Fruit fly (Drosophila melanogaster) whole organism, embryonic: Measurements from ENCODE around the gene hang.

Experiments used
- Ada2b ChIP-seq: fragments of 200-800 bp; sonication (Bioruptor generic); IDR thresholded peaks from 2 replicates; pipeline ENCODE4 v1.3.6; 2022; ENCODE audit warnings: missing biosample characterization, missing genetic modification characterization
- CG10274 ChIP-seq: fragments of 200-800 bp; sonication (Bioruptor generic); optimal IDR thresholded peaks from 3 replicates; lab custom pipeline; 2017; ENCODE audit warnings: missing biosample characterization, mild to moderate bottlenecking, missing genetic modification characterization
- CG10366 ChIP-seq: fragments of 200-800 bp; sonication (Bioruptor generic); IDR thresholded peaks from 2 replicates; pipeline ENCODE4 v1.3.6; 2022; ENCODE audit warnings: missing biosample characterization, missing genetic modification characterization
- CG11093 ChIP-seq: fragments of 200-800 bp; sonication (Bioruptor generic); IDR thresholded peaks from 3 replicates; pipeline ENCODE4 v1.3.6; 2022; ENCODE audit warnings: missing biosample characterization, missing genetic modification characterization
- CG12219 ChIP-seq: fragments of 200-800 bp; sonication (Bioruptor generic); optimal IDR thresholded peaks from 3 replicates; lab custom pipeline; 2018; ENCODE audit warnings: missing biosample characterization, mild to moderate bottlenecking, missing genetic modification characterization
- CG14014 ChIP-seq: fragments of 200-800 bp; sonication (Bioruptor generic); IDR thresholded peaks from 2 replicates; pipeline ENCODE4 v1.3.6; 2022; ENCODE audit warnings: missing biosample characterization, missing genetic modification characterization
- CG1647 ChIP-seq: fragments of 200-800 bp; sonication (Bioruptor generic); optimal IDR thresholded peaks from 3 replicates; lab custom pipeline; 2016; ENCODE audit warnings: missing biosample characterization, missing genetic modification characterization
- CG17385 ChIP-seq: fragments of 200-800 bp; sonication (Bioruptor generic); optimal IDR thresholded peaks from 3 replicates; lab custom pipeline; 2018; ENCODE audit warnings: missing biosample characterization, mild to moderate bottlenecking, missing genetic modification characterization
- CG18764 ChIP-seq: fragments of 200-800 bp; sonication (Bioruptor generic); optimal IDR thresholded peaks from 3 replicates; lab custom pipeline; 2016; ENCODE audit warnings: missing biosample characterization, missing genetic modification characterization
- CG2120 ChIP-seq: fragments of 200-800 bp; sonication (Bioruptor generic); optimal IDR thresholded peaks from 3 replicates; lab custom pipeline; 2016; ENCODE audit warnings: missing biosample characterization, missing genetic modification characterization
- CG33557 ChIP-seq: fragments of 200-800 bp; sonication (Bioruptor generic); optimal IDR thresholded peaks from 2 replicates; lab custom pipeline; 2019; ENCODE audit warnings: missing biosample characterization, mild to moderate bottlenecking, missing genetic modification characterization, moderate library complexity
- CG3407 ChIP-seq: fragments of 200-800 bp; sonication (Bioruptor generic); optimal IDR thresholded peaks from 2 replicates; lab custom pipeline; 2018; ENCODE audit warnings: missing biosample characterization, mild to moderate bottlenecking, missing genetic modification characterization
- CG43689 ChIP-seq: fragments of 200-800 bp; sonication (Bioruptor generic); IDR thresholded peaks from 2 replicates; pipeline ENCODE4 v1.3.6; 2022; ENCODE audit warnings: missing biosample characterization, missing genetic modification characterization
- CG6854 ChIP-seq: fragments of 200-800 bp; sonication (Bioruptor generic); optimal IDR thresholded peaks from 3 replicates; lab custom pipeline; 2017; ENCODE audit warnings: missing biosample characterization, mild to moderate bottlenecking, missing genetic modification characterization
- CG8765 ChIP-seq: fragments of 200-800 bp; sonication (Bioruptor generic); IDR thresholded peaks from 2 replicates; pipeline ENCODE4 v1.3.6; 2022; ENCODE audit warnings: missing biosample characterization, missing genetic modification characterization
- CTCF ChIP-seq: fragments of 200-800 bp; sonication (Bioruptor generic); optimal IDR thresholded peaks from 2 replicates; lab custom pipeline; 2017; ENCODE audit warnings: missing biosample characterization, mild to moderate bottlenecking, missing genetic modification characterization, moderate library complexity
- CoRest ChIP-seq: fragments of 200-800 bp; sonication (Bioruptor generic); optimal IDR thresholded peaks from 3 replicates; lab custom pipeline; 2018; ENCODE audit warnings: missing biosample characterization, mild to moderate bottlenecking, missing genetic modification characterization, moderate library complexity
- Dip2 ChIP-seq: fragments of 200-800 bp; sonication (Bioruptor generic); IDR thresholded peaks from 2 replicates; pipeline ENCODE4 v1.3.6; 2022; ENCODE audit warnings: missing biosample characterization, missing genetic modification characterization
- Doc2 ChIP-seq: fragments of 200-800 bp; sonication (Bioruptor generic); IDR thresholded peaks from 2 replicates; pipeline ENCODE4 v1.3.6; 2022; ENCODE audit warnings: missing biosample characterization, missing genetic modification characterization
- Hand ChIP-seq: fragments of 200-800 bp; sonication (Bioruptor generic); optimal IDR thresholded peaks from 2 replicates; lab custom pipeline; 2017; ENCODE audit warnings: mild to moderate bottlenecking, missing biosample characterization, missing genetic modification reagents, missing genetic modification characterization
- Hmr ChIP-seq: fragments of 200-800 bp; sonication (Bioruptor generic); optimal IDR thresholded peaks from 3 replicates; lab custom pipeline; 2017; ENCODE audit warnings: mild to moderate bottlenecking, missing biosample characterization, missing genetic modification reagents, missing genetic modification characterization
- Jarid2 ChIP-seq: fragments of 200-800 bp; sonication (Bioruptor generic); optimal IDR thresholded peaks from 3 replicates; lab custom pipeline; 2017; ENCODE audit warnings: mild to moderate bottlenecking, missing biosample characterization, missing genetic modification reagents, missing genetic modification characterization
- Max ChIP-seq: fragments of 200-800 bp; sonication (Bioruptor generic); optimal IDR thresholded peaks from 2 replicates; lab custom pipeline; 2016; ENCODE audit warnings: missing biosample characterization, mild to moderate bottlenecking, missing genetic modification characterization
- Med ChIP-seq: fragments of 200-800 bp; sonication (Bioruptor generic); peaks from one replicate; lab custom pipeline; 2016; ENCODE audit warnings: missing biosample characterization, missing genetic modification characterization, mild to moderate bottlenecking, inconsistent platforms, moderate library complexity
- NK7.1 ChIP-seq: fragments of 200-800 bp; sonication (Bioruptor generic); optimal IDR thresholded peaks from 3 replicates; lab custom pipeline; 2016; ENCODE audit warnings: missing biosample characterization, missing genetic modification characterization
- Side ChIP-seq: fragments of 200-800 bp; sonication (Bioruptor generic); optimal IDR thresholded peaks from 2 replicates; lab custom pipeline; 2016; ENCODE audit warnings: missing biosample characterization, missing genetic modification characterization
- az2 ChIP-seq: fragments of 200-800 bp; sonication (Bioruptor generic); optimal IDR thresholded peaks from 3 replicates; lab custom pipeline; 2016; ENCODE audit warnings: missing biosample characterization, missing genetic modification characterization
- bowl ChIP-seq: fragments of 200-800 bp; sonication (Bioruptor generic); IDR thresholded peaks from 2 replicates; pipeline ENCODE4 v1.3.6; 2022; ENCODE audit warnings: missing biosample characterization, missing genetic modification characterization
- corto ChIP-seq: fragments of 200-800 bp; sonication (Bioruptor generic); optimal IDR thresholded peaks from 2 replicates; lab custom pipeline; 2016; ENCODE audit warnings: missing biosample characterization, mild to moderate bottlenecking, missing genetic modification characterization, moderate library complexity
- danr ChIP-seq: fragments of 200-800 bp; sonication (Bioruptor generic); IDR thresholded peaks from 2 replicates; pipeline ENCODE4 v1.3.6; 2022; ENCODE audit warnings: missing biosample characterization, missing genetic modification characterization
- disco-r ChIP-seq: fragments of 200-800 bp; sonication (Bioruptor generic); optimal IDR thresholded peaks from 2 replicates; lab custom pipeline; 2016; ENCODE audit warnings: missing biosample characterization, missing genetic modification characterization
- dm ChIP-seq: fragments of 200-800 bp; sonication (Bioruptor generic); optimal IDR thresholded peaks from 3 replicates; lab custom pipeline; 2016; ENCODE audit warnings: missing biosample characterization, missing genetic modification characterization
- dysf ChIP-seq: fragments of 200-800 bp; sonication (Bioruptor generic); IDR thresholded peaks from 3 replicates; pipeline ENCODE4 v1.3.6; 2022; ENCODE audit warnings: missing biosample characterization, missing genetic modification characterization
- eve ChIP-seq, 2 experiments: fragments of >200 bp; optimal IDR thresholded peaks; 2 replicates each; lab custom pipeline; 2017; ENCODE audit warnings: missing biosample characterization in 2 of 2, missing genetic modification characterization in 2 of 2
- exex ChIP-seq: fragments of 200-800 bp; sonication (Bioruptor generic); optimal IDR thresholded peaks from 4 replicates; lab custom pipeline; 2018; ENCODE audit warnings: missing biosample characterization, mild to moderate bottlenecking, missing genetic modification characterization, moderate library complexity
- fu2 ChIP-seq: fragments of 200-800 bp; sonication (Bioruptor generic); optimal IDR thresholded peaks from 2 replicates; lab custom pipeline; 2016; ENCODE audit warnings: missing biosample characterization, missing genetic modification characterization
- gfzf ChIP-seq: fragments of 200-800 bp; sonication (Bioruptor generic); optimal IDR thresholded peaks from 2 replicates; lab custom pipeline; 2016; ENCODE audit warnings: missing biosample characterization, mild to moderate bottlenecking, missing genetic modification characterization, moderate library complexity
- grau ChIP-seq: fragments of 200-800 bp; optimal IDR thresholded peaks from 3 replicates; lab custom pipeline; 2019; ENCODE audit warnings: missing biosample characterization, mild to moderate bottlenecking, missing genetic modification characterization, moderate library complexity
- hkb ChIP-seq, 2 experiments: fragments of 200-800 bp in 1 of 2; fragments of >200 bp in 1 of 2; sonication (Bioruptor generic) in 1 of 2; IDR thresholded peaks in 1 of 2; optimal IDR thresholded peaks in 1 of 2; 2 replicates each; pipeline versions ENCODE4 v1.3.6 to Lab custom; 2017 to 2022; ENCODE audit warnings: missing biosample characterization in 1 of 2, missing genetic modification characterization in 1 of 2
- mam ChIP-seq: fragments of 200-800 bp; sonication (Bioruptor generic); optimal IDR thresholded peaks from 3 replicates; lab custom pipeline; 2016; ENCODE audit warnings: missing biosample characterization, missing genetic modification characterization
- nmo ChIP-seq: fragments of 200-800 bp; sonication (Bioruptor generic); optimal IDR thresholded peaks from 2 replicates; lab custom pipeline; 2018; ENCODE audit warnings: missing biosample characterization, mild to moderate bottlenecking, missing genetic modification characterization, moderate library complexity
- phol ChIP-seq: fragments of 200-800 bp; sonication (Bioruptor generic); optimal IDR thresholded peaks from 3 replicates; lab custom pipeline; 2018; ENCODE audit warnings: missing biosample characterization, mild to moderate bottlenecking, missing genetic modification characterization, moderate library complexity
- sisA ChIP-seq: fragments of 200-800 bp; sonication (Bioruptor generic); IDR thresholded peaks from 2 replicates; pipeline ENCODE4 v1.3.6; 2022; ENCODE audit warnings: missing biosample characterization, missing genetic modification characterization
- sr ChIP-seq: fragments of 200-800 bp; sonication (Bioruptor generic); IDR thresholded peaks from 3 replicates; pipeline ENCODE4 v1.3.6; 2022; ENCODE audit warnings: missing biosample characterization, missing genetic modification characterization
- tna ChIP-seq: fragments of 200-800 bp; sonication (Bioruptor generic); IDR thresholded peaks from 2 replicates; pipeline ENCODE4 v1.3.6; 2022; ENCODE audit warnings: missing biosample characterization, missing genetic modification characterization; ENCODE audit not compliant: partially characterized antibody
- tx ChIP-seq: fragments of 200-800 bp; sonication (Bioruptor generic); optimal IDR thresholded peaks from 2 replicates; lab custom pipeline; 2016; ENCODE audit warnings: missing biosample characterization, missing genetic modification characterization
- unpg ChIP-seq: fragments of 200-800 bp; sonication (Bioruptor generic); optimal IDR thresholded peaks from 3 replicates; lab custom pipeline; 2018; ENCODE audit warnings: missing biosample characterization, mild to moderate bottlenecking, missing genetic modification characterization, moderate library complexity
- vvl ChIP-seq: fragments of 200-800 bp; sonication (Bioruptor generic); IDR thresholded peaks from 2 replicates; pipeline ENCODE4 v1.3.6; 2022; ENCODE audit warnings: missing biosample characterization, missing genetic modification characterization
- zen2 ChIP-seq: fragments of 200-800 bp; sonication (Bioruptor generic); IDR thresholded peaks from 3 replicates; pipeline ENCODE4 v1.3.6; 2022; ENCODE audit warnings: missing biosample characterization, missing genetic modification characterization; ENCODE audit not compliant: partially characterized antibody

Gene hang

dm6 chrX:16414451-16415368 is 7.9 kb upstream of the hang start, which contains the start of gene Traf-like (continued):
- TF ChIP-seq Hand (GFP tag; lab: Kevin White, UChicago) = no peak
- TF ChIP-seq CG43689 (GFP tag; lab: Robert Waterston, UW) = no peak
- TF ChIP-seq CG18764 (GFP tag; lab: Kevin White, UChicago) = no peak
- no peak for TF ChIP-seq NK7.1
- TF ChIP-seq eve (GFP tag; optimal IDR thresholded peaks at IDR 0.05; lab: Kevin White, UChicago) = no peak
- no peak for TF ChIP-seq Side
- peak; percentile 14 for TF ChIP-seq grau (tag; lab: Kevin White, UChicago)
- no peak for TF ChIP-seq Jarid2
- TF ChIP-seq hkb (optimal IDR thresholded peaks at IDR 0.05; lab: Kevin White, UChicago) = no peak
- TF ChIP-seq hkb (GFP tag; IDR thresholded peaks at IDR 0.05; lab: Robert Waterston, UW) = 0 out of 2 replicates have a peak, but pooled peaks have one; percentile 29
- no peak for TF ChIP-seq CG1647 (GFP tag; lab: Kevin White, UChicago)
- no peak for TF ChIP-seq CG8765 (GFP tag; lab: Robert Waterston, UW)
- peak; percentile 79 for TF ChIP-seq Med (GFP tag; lab: Kevin White, UChicago)
- no peak for TF ChIP-seq mam (GFP tag; lab: Kevin White, UChicago)
- no peak for TF ChIP-seq Ada2b (GFP tag; lab: Robert Waterston, UW)
- TF ChIP-seq CG17385 (GFP tag; lab: Kevin White, UChicago) = peak; percentile 9
- TF ChIP-seq CG33557 (GFP tag; lab: Kevin White, UChicago) = no peak
- no peak for TF ChIP-seq az2 (GFP tag; lab: Kevin White, UChicago)
- TF ChIP-seq corto = no peak
- 0 out of 3 replicates have a peak, but pooled peaks have one; percentile 17 for TF ChIP-seq dysf (GFP tag; lab: Robert Waterston, UW)
- TF ChIP-seq tna (GFP tag; lab: Robert Waterston, UW) = no peak
- TF ChIP-seq exex (tag; lab: Kevin White, UChicago) = peak; percentile 64
- TF ChIP-seq sisA (GFP tag; lab: Robert Waterston, UW) = no peak; the same call in 1 of the 2 replicates
- no peak for TF ChIP-seq unpg (GFP tag; lab: Kevin White, UChicago)
- TF ChIP-seq sr (GFP tag; lab: Robert Waterston, UW) = no peak
- no peak for TF ChIP-seq fu2 (GFP tag; lab: Kevin White, UChicago)
- TF ChIP-seq CG14014 (GFP tag; lab: Robert Waterston, UW) = 0 out of 2 replicates have a peak, but pooled peaks have one; percentile 10
- no peak for TF ChIP-seq CG11093
- no peak for TF ChIP-seq CG12219 (GFP tag; lab: Kevin White, UChicago)
- peak; percentile 24; the same call in 1 of the 2 replicates for TF ChIP-seq vvl (GFP tag; lab: Robert Waterston, UW)
- TF ChIP-seq phol (tag; lab: Kevin White, UChicago) = peak; percentile 23
- TF ChIP-seq CG10366 (GFP tag; lab: Robert Waterston, UW) = peak; percentile 40; the same call in 1 of the 2 replicates
- TF ChIP-seq CG10274 = peak; percentile 5
- peak; percentile 34 for TF ChIP-seq nmo (GFP tag; lab: Kevin White, UChicago)
- TF ChIP-seq Hmr (GFP tag; lab: Kevin White, UChicago) = no peak
- no peak for TF ChIP-seq gfzf (GFP tag; lab: Kevin White, UChicago)
- no peak for TF ChIP-seq danr (GFP tag; lab: Robert Waterston, UW)
- no peak for TF ChIP-seq zen2 (GFP tag; lab: Robert Waterston, UW)
- TF ChIP-seq CoRest = peak; percentile 4
- TF ChIP-seq CG3407 = no peak
- no peak for TF ChIP-seq dm (GFP tag; lab: Kevin White, UChicago)
- no peak for TF ChIP-seq disco-r (GFP tag; lab: Kevin White, UChicago)
- no peak for TF ChIP-seq Max (GFP tag; lab: Kevin White, UChicago)
- no peak for TF ChIP-seq CG6854 (GFP tag; lab: Kevin White, UChicago)
- TF ChIP-seq Dip2 (GFP tag; lab: Robert Waterston, UW) = no peak
- TF ChIP-seq CTCF (GFP tag; lab: Kevin White, UChicago) = no peak
- no peak for TF ChIP-seq CG2120 (GFP tag; lab: Kevin White, UChicago)
- no peak for TF ChIP-seq tx (GFP tag; lab: Kevin White, UChicago)
- no peak for TF ChIP-seq bowl (GFP tag; lab: Robert Waterston, UW)
- no peak for TF ChIP-seq Doc2 (GFP tag; lab: Robert Waterston, UW)
